Worm (Caenorhabditis elegans) whole organism, mixed stage, embryonic: ENCODE data around the gene fipr-18.

Experiments used
- M03D4.4 ChIP-seq: sonication (generic microtip); optimal IDR thresholded peaks from 2 replicates; lab custom pipeline; 2017; ENCODE audit warnings: mild to moderate bottlenecking, missing genetic modification characterization, missing compliant biosample characterization
- bed-3 ChIP-seq: fragments of 200-800 bp; sonication (Bioruptor generic); optimal IDR thresholded peaks from 3 replicates; lab custom pipeline; 2018; ENCODE audit warnings: mild to moderate bottlenecking, missing genetic modification characterization, moderate library complexity, missing compliant biosample characterization
- blmp-1 ChIP-seq: fragments of 150-350 bp; optimal IDR thresholded peaks from 2 replicates; lab custom pipeline; 2014; ENCODE audit warnings: missing biosample characterization, missing genetic modification characterization
- ceh-39 ChIP-seq: fragments of 150-350 bp; optimal IDR thresholded peaks from 2 replicates; lab custom pipeline; 2014; ENCODE audit warnings: missing biosample characterization, missing genetic modification characterization
- ceh-43 ChIP-seq: fragments of 200-800 bp; sonication (Bioruptor generic); optimal IDR thresholded peaks from 2 replicates; lab custom pipeline; 2018; ENCODE audit warnings: mild to moderate bottlenecking, missing genetic modification characterization, moderate library complexity, missing compliant biosample characterization
- ces-1 ChIP-seq: fragments of 150-350 bp; optimal IDR thresholded peaks from 2 replicates; lab custom pipeline; 2014; ENCODE audit warnings: missing biosample characterization, missing genetic modification reagents, missing genetic modification characterization
- cnd-1 ChIP-seq: fragments of 200-800 bp; sonication (Bioruptor generic); optimal IDR thresholded peaks from 2 replicates; lab custom pipeline; 2018; ENCODE audit warnings: mild to moderate bottlenecking, missing genetic modification characterization, missing compliant biosample characterization
- drap-1 ChIP-seq: fragments of 200-800 bp; sonication (Bioruptor generic); optimal IDR thresholded peaks from 3 replicates; lab custom pipeline; 2018; ENCODE audit warnings: mild to moderate bottlenecking, missing genetic modification characterization, missing compliant biosample characterization
- elt-1 ChIP-seq: sonication (generic microtip); optimal IDR thresholded peaks from 2 replicates; lab custom pipeline; 2017; ENCODE audit warnings: missing genetic modification characterization, mild to moderate bottlenecking, missing compliant biosample characterization, antibody characterized with exemption, moderate library complexity, borderline replicate concordance; ENCODE audit not compliant: insufficient read depth
- elt-3 ChIP-seq: fragments of 150-350 bp; optimal IDR thresholded peaks from 2 replicates; lab custom pipeline; 2014; ENCODE audit warnings: missing biosample characterization, missing genetic modification characterization
- ham-2 ChIP-seq: fragments of 200-800 bp; sonication (Bioruptor generic); optimal IDR thresholded peaks from 2 replicates; lab custom pipeline; 2018; ENCODE audit warnings: mild to moderate bottlenecking, missing genetic modification characterization, missing compliant biosample characterization
- hlh-1 ChIP-seq: fragments of 150-350 bp; optimal IDR thresholded peaks from 2 replicates; lab custom pipeline; 2014; ENCODE audit warnings: missing biosample characterization, missing genetic modification reagents, missing genetic modification characterization
- lin-13 ChIP-seq: fragments of 150-350 bp; optimal IDR thresholded peaks from 2 replicates; lab custom pipeline; 2014; ENCODE audit warnings: missing biosample characterization, missing genetic modification characterization
- lsy-2 ChIP-seq: fragments of 150-350 bp; optimal IDR thresholded peaks from 2 replicates; lab custom pipeline; 2014; ENCODE audit warnings: missing biosample characterization, missing genetic modification characterization
- mep-1 ChIP-seq: fragments of 150-350 bp; optimal IDR thresholded peaks from 2 replicates; lab custom pipeline; 2017; ENCODE audit warnings: missing biosample characterization, missing genetic modification reagents, missing genetic modification characterization, inconsistent platforms
- nhr-12 ChIP-seq: fragments of 150-350 bp; optimal IDR thresholded peaks from 2 replicates; lab custom pipeline; 2014; ENCODE audit warnings: missing biosample characterization, missing genetic modification characterization
- nhr-2 ChIP-seq: fragments of 150-350 bp; optimal IDR thresholded peaks from 2 replicates; lab custom pipeline; 2014; ENCODE audit warnings: missing biosample characterization, missing genetic modification characterization
- nhr-237 ChIP-seq: fragments of 150-350 bp; optimal IDR thresholded peaks from 2 replicates; lab custom pipeline; 2014; ENCODE audit warnings: missing biosample characterization, missing genetic modification characterization
- nhr-76 ChIP-seq: sonication (generic microtip); optimal IDR thresholded peaks from 2 replicates; lab custom pipeline; 2017; ENCODE audit warnings: missing biosample characterization, missing genetic modification characterization
- pha-4 ChIP-seq: fragments of 150-350 bp; optimal IDR thresholded peaks from 2 replicates; lab custom pipeline; 2018; ENCODE audit warnings: missing biosample characterization, missing genetic modification reagents, missing genetic modification characterization
- sem-2 ChIP-seq: fragments of 200-800 bp; sonication (Bioruptor generic); optimal IDR thresholded peaks from 2 replicates; lab custom pipeline; 2018; ENCODE audit warnings: mild to moderate bottlenecking, missing genetic modification characterization, missing compliant biosample characterization
- snpc-4 ChIP-seq: fragments of 150-350 bp; optimal IDR thresholded peaks from 2 replicates; lab custom pipeline; 2014; ENCODE audit warnings: missing biosample characterization, missing genetic modification characterization
- sptf-1 ChIP-seq: sonication (generic microtip); optimal IDR thresholded peaks from 2 replicates; lab custom pipeline; 2017; ENCODE audit warnings: mild to moderate bottlenecking, missing genetic modification characterization, moderate library complexity, missing compliant biosample characterization
- unc-120 ChIP-seq: sonication (generic microtip); optimal IDR thresholded peaks from 2 replicates; lab custom pipeline; 2017; ENCODE audit warnings: missing genetic modification characterization, missing compliant biosample characterization; ENCODE audit not compliant: poor library complexity, severe bottlenecking
- unc-39 ChIP-seq: fragments of 150-350 bp; optimal IDR thresholded peaks from 2 replicates; lab custom pipeline; 2014; ENCODE audit warnings: missing biosample characterization, missing genetic modification characterization
- unc-62 ChIP-seq: fragments of 150-350 bp; optimal IDR thresholded peaks from 2 replicates; lab custom pipeline; 2014; ENCODE audit warnings: missing biosample characterization, missing genetic modification reagents, missing genetic modification characterization
- ztf-11 ChIP-seq: fragments of 150-350 bp; optimal IDR thresholded peaks from 2 replicates; lab custom pipeline; 2014; ENCODE audit warnings: missing biosample characterization, missing genetic modification characterization

fipr-18 gene

DNA sequence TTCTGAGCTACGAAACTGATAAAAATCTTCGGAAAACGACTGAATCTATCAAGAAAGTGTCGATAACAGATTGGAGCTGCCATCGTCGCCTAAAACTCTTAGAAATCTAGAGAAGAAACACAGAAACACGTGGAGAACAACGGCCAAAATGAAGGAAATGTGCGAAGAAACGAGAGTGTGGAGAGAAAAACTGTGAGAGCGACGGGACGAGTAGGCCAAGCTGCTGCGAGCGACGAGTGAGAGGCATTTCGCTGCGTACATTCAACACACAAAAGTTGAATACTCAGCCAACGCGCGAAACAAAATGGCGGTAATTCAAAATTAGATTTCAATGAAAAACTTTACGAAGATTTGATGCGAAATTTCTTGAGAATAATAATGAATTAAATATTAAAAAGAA is 39.2 kb downstream of the fipr-18 start:
- TF ChIP-seq unc-62: peak; percentile 46
- TF ChIP-seq ztf-11: peak; percentile 41
- TF ChIP-seq ces-1 (GFP tag; lab: Kevin White, UChicago): peak; percentile 85
- TF ChIP-seq sptf-1 (tag; lab: Kevin White, UChicago): peak; percentile 60
- TF ChIP-seq sem-2 (GFP tag; lab: Kevin White, UChicago): no peak
- TF ChIP-seq nhr-237 (tag; lab: Kevin White, UChicago): peak; percentile 78
- peak; percentile 49 for TF ChIP-seq ceh-43 (GFP tag; lab: Kevin White, UChicago)
- TF ChIP-seq M03D4.4 (tag; lab: Kevin White, UChicago): peak; percentile 3
- peak; percentile 57 for TF ChIP-seq drap-1 (GFP tag; lab: Kevin White, UChicago)
- no peak for TF ChIP-seq nhr-12
- TF ChIP-seq nhr-76 (tag; lab: Kevin White, UChicago): no peak
- TF ChIP-seq ham-2: peak; percentile 65
- TF ChIP-seq pha-4 (tag; lab: Kevin White, UChicago): peak; percentile 78
- no peak for TF ChIP-seq elt-1
- TF ChIP-seq lin-13 (tag; lab: Kevin White, UChicago): peak; percentile 92
- TF ChIP-seq bed-3: no peak
- TF ChIP-seq lsy-2: peak; percentile 83
- peak; percentile 57 for TF ChIP-seq hlh-1 (tag; lab: Kevin White, UChicago)
- TF ChIP-seq unc-120 (tag; lab: Kevin White, UChicago): peak; percentile 23
- TF ChIP-seq cnd-1 (tag; lab: Kevin White, UChicago): peak; percentile 19
- no peak for TF ChIP-seq blmp-1
- TF ChIP-seq unc-39: no peak
- peak; percentile 28 for TF ChIP-seq ceh-39 (tag; lab: Kevin White, UChicago)
- TF ChIP-seq elt-3 (tag; lab: Kevin White, UChicago): peak; percentile 24
- peak; percentile 97 for TF ChIP-seq mep-1

DNA sequence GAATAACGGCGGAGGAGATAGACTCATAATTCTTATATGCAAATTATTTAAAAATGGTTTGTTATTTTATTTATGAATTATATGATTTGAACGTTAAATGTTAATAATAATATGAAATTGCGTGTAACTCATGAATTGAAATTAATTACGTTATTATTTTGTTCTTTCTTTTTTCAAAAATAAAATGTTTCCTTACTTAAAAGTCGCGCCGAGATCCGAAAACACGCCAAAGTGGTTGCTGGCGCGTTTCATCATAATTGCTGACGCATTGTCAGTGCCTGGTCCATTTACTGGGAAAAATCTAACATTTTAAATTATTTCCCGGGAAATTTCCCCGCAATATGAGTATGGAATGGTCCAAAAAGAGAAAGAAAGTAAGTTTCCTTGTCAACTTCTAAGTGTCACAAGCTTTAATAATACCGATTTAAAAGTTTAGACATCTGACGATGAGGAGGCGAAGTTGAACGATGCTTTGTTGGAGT is 40.3 kb downstream of the fipr-18 start, which contains the start of the genes C07H6.9 and sap-140:
Gene C07H6.9, minus strand, starts transcription at position 51 of the 482 bp plus-strand sequence.
Gene sap-140, plus strand, starts transcription at position 318 of the 482 bp plus-strand sequence.
- peak; percentile 20 for TF ChIP-seq ceh-43 (GFP tag; lab: Kevin White, UChicago)
- peak; percentile 25 for TF ChIP-seq nhr-237 (tag; lab: Kevin White, UChicago)
- no peak for TF ChIP-seq nhr-76 (tag; lab: Kevin White, UChicago)
- TF ChIP-seq drap-1 (GFP tag; lab: Kevin White, UChicago): no peak
- TF ChIP-seq snpc-4 (tag; lab: Kevin White, UChicago): no peak
- TF ChIP-seq nhr-2 (tag; lab: Kevin White, UChicago): no peak
- TF ChIP-seq lin-13 (tag; lab: Kevin White, UChicago): peak; percentile 88
- TF ChIP-seq lsy-2: peak; percentile 70
- no peak for TF ChIP-seq unc-39
- TF ChIP-seq pha-4 (tag; lab: Kevin White, UChicago): peak; percentile 64
- peak; percentile 68 for TF ChIP-seq ces-1 (GFP tag; lab: Kevin White, UChicago)
- TF ChIP-seq mep-1: peak; percentile 79

DNA sequence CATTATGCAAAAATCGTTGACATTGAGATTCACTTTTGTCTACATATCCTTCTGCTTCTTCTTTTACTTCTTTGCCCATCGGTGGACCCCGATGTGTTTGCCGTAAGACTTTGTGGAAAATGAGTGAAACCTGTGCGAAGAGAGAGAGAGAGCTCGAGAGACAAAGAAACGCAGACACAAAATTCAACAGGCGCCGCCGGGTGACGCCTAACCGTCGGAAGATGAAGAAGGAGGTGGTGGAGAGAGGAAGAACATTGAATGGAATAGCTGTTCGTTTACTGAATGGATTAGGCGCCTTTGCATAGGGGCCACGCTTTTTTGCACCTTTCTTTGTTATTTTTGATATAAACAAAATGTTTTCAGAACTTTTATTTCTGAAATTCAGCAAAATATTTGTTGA is 47.9 kb downstream of the fipr-18 start:
- TF ChIP-seq drap-1 (GFP tag; lab: Kevin White, UChicago) (no peak), hlh-1 (tag; lab: Kevin White, UChicago) (peak; percentile 34), ceh-39 (tag; lab: Kevin White, UChicago) (no peak)

DNA sequence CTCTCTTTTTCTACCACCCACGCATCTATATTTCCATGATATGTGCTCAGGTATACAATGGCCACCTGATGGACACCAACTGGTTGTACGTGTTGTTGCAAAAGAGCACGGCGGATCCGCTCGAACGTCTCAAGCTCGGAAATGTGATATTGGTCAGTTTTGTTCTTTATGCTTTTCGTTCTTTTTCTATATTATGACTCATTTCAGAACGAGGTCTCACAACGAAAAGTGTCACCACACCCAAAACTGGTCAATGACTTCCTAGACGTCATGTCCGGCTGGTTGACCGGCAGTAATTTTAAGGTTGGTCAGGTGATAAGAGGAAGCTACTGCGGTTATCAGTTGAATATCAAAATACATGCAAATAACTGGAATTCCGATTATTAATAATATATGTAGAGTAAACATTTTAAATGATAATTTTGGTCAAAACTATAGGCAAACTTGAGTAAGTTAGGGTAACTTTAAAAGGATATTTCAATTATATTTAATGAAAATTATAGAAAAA is 49.1 kb downstream of the fipr-18 start, which contains the start of gene cls-1:
Gene cls-1, plus strand, starts transcription at position 51 of the 508 bp plus-strand sequence.
- no peak for TF ChIP-seq cnd-1 (tag; lab: Kevin White, UChicago)
- no peak for TF ChIP-seq hlh-1 (tag; lab: Kevin White, UChicago)
- no peak for TF ChIP-seq sptf-1 (tag; lab: Kevin White, UChicago)
